Fruit fly (Drosophila melanogaster) whole organism, embryonic: ENCODE measurements around the gene BtbVII.

Experiments used
- Atf3 ChIP-seq: fragments of 200-800 bp; sonication (Bioruptor generic); optimal IDR thresholded peaks from 3 replicates; lab custom pipeline; 2016; ENCODE audit warnings: missing biosample characterization, missing genetic modification characterization
- CG12391 ChIP-seq: fragments of 200-800 bp; sonication (Bioruptor generic); optimal IDR thresholded peaks from 3 replicates; lab custom pipeline; 2018; ENCODE audit warnings: missing biosample characterization, mild to moderate bottlenecking, missing genetic modification characterization, moderate library complexity
- CG13894 ChIP-seq: fragments of 200-800 bp; sonication (Bioruptor generic); optimal IDR thresholded peaks from 3 replicates; lab custom pipeline; 2018; ENCODE audit warnings: missing biosample characterization, mild to moderate bottlenecking, missing genetic modification characterization, moderate library complexity
- CG15696 ChIP-seq: fragments of 200-800 bp; sonication (Bioruptor generic); optimal IDR thresholded peaks from 2 replicates; lab custom pipeline; 2019; ENCODE audit warnings: missing biosample characterization, mild to moderate bottlenecking, missing genetic modification characterization, moderate library complexity
- CG1602 ChIP-seq: fragments of 200-800 bp; sonication (Bioruptor generic); optimal IDR thresholded peaks from 3 replicates; lab custom pipeline; 2016; ENCODE audit warnings: missing biosample characterization, missing genetic modification characterization
- CG2129 ChIP-seq: fragments of 200-800 bp; sonication (Bioruptor generic); IDR thresholded peaks from 2 replicates; pipeline ENCODE4 v1.3.6; 2022; ENCODE audit warnings: missing biosample characterization, missing genetic modification characterization; ENCODE audit not compliant: partially characterized antibody
- CG32767 ChIP-seq: fragments of 200-800 bp; sonication (Bioruptor generic); IDR thresholded peaks from 2 replicates; pipeline ENCODE4 v1.3.6; 2022; ENCODE audit warnings: missing biosample characterization, missing genetic modification characterization
- CG34422 ChIP-seq: fragments of 200-800 bp; sonication (Bioruptor generic); IDR thresholded peaks from 3 replicates; pipeline ENCODE4 v1.3.6; 2022; ENCODE audit warnings: missing biosample characterization, missing genetic modification characterization
- CG8388 ChIP-seq: fragments of 200-800 bp; sonication (Bioruptor generic); optimal IDR thresholded peaks from 2 replicates; lab custom pipeline; 2019; ENCODE audit warnings: missing biosample characterization, mild to moderate bottlenecking, missing genetic modification characterization, moderate library complexity
- CG8478 ChIP-seq: fragments of >200 bp; optimal IDR thresholded peaks from 2 replicates; lab custom pipeline; 2018
- CG8944 ChIP-seq: fragments of 200-800 bp; sonication (Bioruptor generic); optimal IDR thresholded peaks from 3 replicates; lab custom pipeline; 2016; ENCODE audit warnings: missing biosample characterization, missing genetic modification characterization
- CG9817 ChIP-seq: fragments of 200-800 bp; sonication (Bioruptor generic); optimal IDR thresholded peaks from 2 replicates; lab custom pipeline; 2018; ENCODE audit warnings: missing biosample characterization, mild to moderate bottlenecking, missing genetic modification characterization, moderate library complexity
- CTCF ChIP-seq: fragments of 200-800 bp; sonication (Bioruptor generic); optimal IDR thresholded peaks from 2 replicates; lab custom pipeline; 2017; ENCODE audit warnings: missing biosample characterization, mild to moderate bottlenecking, missing genetic modification characterization, moderate library complexity
- Chrac-16 ChIP-seq: fragments of 200-800 bp; sonication (Bioruptor generic); optimal IDR thresholded peaks from 3 replicates; lab custom pipeline; 2016; ENCODE audit warnings: missing biosample characterization, missing genetic modification characterization
- D19A ChIP-seq: fragments of 200-800 bp; optimal IDR thresholded peaks from 3 replicates; lab custom pipeline; 2019; ENCODE audit warnings: missing biosample characterization, mild to moderate bottlenecking, missing genetic modification characterization, moderate library complexity
- Dref ChIP-seq: fragments of 200-800 bp; sonication (Bioruptor generic); IDR thresholded peaks from 2 replicates; pipeline ENCODE4 v1.3.6; 2022; ENCODE audit warnings: missing biosample characterization, missing genetic modification characterization
- Hsf ChIP-seq: fragments of 200-800 bp; sonication (Bioruptor generic); optimal IDR thresholded peaks from 3 replicates; lab custom pipeline; 2016; ENCODE audit warnings: missing biosample characterization, missing genetic modification characterization
- NC2α ChIP-seq: fragments of 200-800 bp; sonication (Bioruptor generic); optimal IDR thresholded peaks from 2 replicates; lab custom pipeline; 2016; ENCODE audit warnings: missing biosample characterization, missing genetic modification characterization
- Oli ChIP-seq: fragments of 200-800 bp; sonication (Bioruptor generic); optimal IDR thresholded peaks from 2 replicates; lab custom pipeline; 2018; ENCODE audit warnings: missing biosample characterization, mild to moderate bottlenecking, missing genetic modification characterization, moderate library complexity
- Ptx1 ChIP-seq: fragments of 200-800 bp; sonication (Bioruptor generic); IDR thresholded peaks from 2 replicates; pipeline ENCODE4 v1.3.6; 2022; ENCODE audit warnings: missing biosample characterization, missing genetic modification characterization
- Rfx ChIP-seq: fragments of 200-800 bp; sonication (Bioruptor generic); IDR thresholded peaks from 2 replicates; pipeline ENCODE4 v1.3.6; 2022; ENCODE audit warnings: missing biosample characterization, missing genetic modification characterization
- Spps ChIP-seq: fragments of 200-800 bp; sonication (Bioruptor generic); optimal IDR thresholded peaks from 2 replicates; lab custom pipeline; 2018; ENCODE audit warnings: missing biosample characterization, mild to moderate bottlenecking, missing genetic modification characterization
- Sry-δ ChIP-seq: fragments of 200-800 bp; sonication (Bioruptor generic); optimal IDR thresholded peaks from 2 replicates; lab custom pipeline; 2016; ENCODE audit warnings: missing biosample characterization, missing genetic modification characterization
- TFAM ChIP-seq: fragments of 200-800 bp; sonication (Bioruptor generic); optimal IDR thresholded peaks from 2 replicates; lab custom pipeline; 2017; ENCODE audit warnings: missing biosample characterization, missing genetic modification characterization, inconsistent platforms
- Xrp1 ChIP-seq: fragments of 200-800 bp; sonication (Bioruptor generic); IDR thresholded peaks from 2 replicates; pipeline ENCODE4 v1.3.6; 2022; ENCODE audit warnings: missing biosample characterization, missing genetic modification characterization
- amos ChIP-seq: fragments of 200-800 bp; sonication (Bioruptor generic); IDR thresholded peaks from 2 replicates; pipeline ENCODE4 v1.3.6; 2022; ENCODE audit warnings: missing biosample characterization, missing genetic modification characterization; ENCODE audit not compliant: partially characterized antibody
- bowl ChIP-seq: fragments of 200-800 bp; sonication (Bioruptor generic); IDR thresholded peaks from 2 replicates; pipeline ENCODE4 v1.3.6; 2022; ENCODE audit warnings: missing biosample characterization, missing genetic modification characterization
- br ChIP-seq: fragments of >200 bp; optimal IDR thresholded peaks from 2 replicates; lab custom pipeline; 2017
- cad ChIP-seq: fragments of >200 bp; optimal IDR thresholded peaks from 2 replicates; lab custom pipeline; 2017; ENCODE audit warnings: missing biosample characterization, missing genetic modification characterization
- chif ChIP-seq, 2 experiments: fragments of 200-800 bp; sonication (Bioruptor generic); optimal IDR thresholded peaks; 3 replicates each; lab custom pipeline; 2016; ENCODE audit warnings: missing biosample characterization in 2 of 2, missing genetic modification characterization in 2 of 2
- croc ChIP-seq: fragments of 200-800 bp; sonication (Bioruptor generic); conservative IDR thresholded peaks from 3 replicates; pipeline ENCODE4 v1.3.6; 2022; ENCODE audit warnings: missing biosample characterization, missing genetic modification characterization
- dan ChIP-seq: fragments of 200-800 bp; sonication (Bioruptor generic); IDR thresholded peaks from 2 replicates; pipeline ENCODE4 v1.3.6; 2022; ENCODE audit warnings: missing biosample characterization, missing genetic modification characterization
- dysf ChIP-seq: fragments of 200-800 bp; sonication (Bioruptor generic); IDR thresholded peaks from 3 replicates; pipeline ENCODE4 v1.3.6; 2022; ENCODE audit warnings: missing biosample characterization, missing genetic modification characterization
- ems ChIP-seq: fragments of 200-800 bp; sonication (Bioruptor generic); optimal IDR thresholded peaks from 3 replicates; lab custom pipeline; 2016; ENCODE audit warnings: missing biosample characterization, missing genetic modification characterization
- eyg ChIP-seq: fragments of 200-800 bp; sonication (Bioruptor generic); optimal IDR thresholded peaks from 3 replicates; lab custom pipeline; 2016; ENCODE audit warnings: missing biosample characterization, missing genetic modification characterization
- gcm2 ChIP-seq: fragments of 200-800 bp; sonication (Bioruptor generic); optimal IDR thresholded peaks from 2 replicates; lab custom pipeline; 2016; ENCODE audit warnings: missing biosample characterization, missing genetic modification characterization
- gsb ChIP-seq: fragments of 200-800 bp; sonication (Bioruptor generic); IDR thresholded peaks from 2 replicates; pipeline ENCODE4 v1.3.6; 2022; ENCODE audit warnings: missing biosample characterization, missing genetic modification characterization
- gsb-n ChIP-seq: fragments of 200-800 bp; sonication (Bioruptor generic); optimal IDR thresholded peaks from 3 replicates; lab custom pipeline; 2018; ENCODE audit warnings: missing biosample characterization, mild to moderate bottlenecking, missing genetic modification characterization
- ham ChIP-seq: fragments of 200-800 bp; sonication (Bioruptor generic); IDR thresholded peaks from 2 replicates; pipeline ENCODE4 v1.3.6; 2022; ENCODE audit warnings: missing biosample characterization, missing genetic modification characterization
- ken ChIP-seq: fragments of 200-800 bp; sonication (Bioruptor generic); IDR thresholded peaks from 3 replicates; pipeline ENCODE4 v1.3.6; 2022; ENCODE audit warnings: missing biosample characterization, missing genetic modification characterization
- kni ChIP-seq: fragments of 200-800 bp; sonication (Bioruptor generic); optimal IDR thresholded peaks from 3 replicates; lab custom pipeline; 2017; ENCODE audit warnings: mild to moderate bottlenecking, missing biosample characterization, missing genetic modification reagents, missing genetic modification characterization
- lbe ChIP-seq: fragments of 200-800 bp; sonication (Bioruptor generic); optimal IDR thresholded peaks from 2 replicates; lab custom pipeline; 2016; ENCODE audit warnings: missing biosample characterization, mild to moderate bottlenecking, missing genetic modification characterization
- mirr ChIP-seq: fragments of 200-800 bp; sonication (Bioruptor generic); optimal IDR thresholded peaks from 3 replicates; lab custom pipeline; 2018; ENCODE audit warnings: missing biosample characterization, mild to moderate bottlenecking, missing genetic modification characterization
- prd ChIP-seq, 3 experiments: fragments of >200 bp in 2 of 3; fragments of 200-800 bp in 1 of 3; sonication (Bioruptor generic) in 1 of 3; optimal IDR thresholded peaks in 2 of 3; IDR thresholded peaks in 1 of 3; 2 replicates in 2 of 3; 3 replicates in 1 of 3; pipeline versions ENCODE4 v1.3.6 to Lab custom; 2017 to 2022; ENCODE audit warnings: missing biosample characterization in 1 of 3, missing genetic modification characterization in 1 of 3
- shn ChIP-seq: fragments of 200-800 bp; sonication (Bioruptor generic); optimal IDR thresholded peaks from 3 replicates; lab custom pipeline; 2016; ENCODE audit warnings: missing biosample characterization, missing genetic modification characterization
- sug ChIP-seq: fragments of 200-800 bp; optimal IDR thresholded peaks from 2 replicates; lab custom pipeline; 2019; ENCODE audit warnings: missing biosample characterization, mild to moderate bottlenecking, missing genetic modification characterization, moderate library complexity
- trem ChIP-seq: fragments of 200-800 bp; optimal IDR thresholded peaks from 3 replicates; lab custom pipeline; 2019; ENCODE audit warnings: missing biosample characterization, mild to moderate bottlenecking, missing genetic modification characterization, moderate library complexity
- tup ChIP-seq: fragments of 200-800 bp; sonication (Bioruptor generic); optimal IDR thresholded peaks from 2 replicates; lab custom pipeline; 2016; ENCODE audit warnings: missing biosample characterization, mild to moderate bottlenecking, missing genetic modification characterization, moderate library complexity
- tx ChIP-seq: fragments of 200-800 bp; sonication (Bioruptor generic); optimal IDR thresholded peaks from 2 replicates; lab custom pipeline; 2016; ENCODE audit warnings: missing biosample characterization, missing genetic modification characterization
- z ChIP-seq: fragments of 200-800 bp; sonication (Bioruptor generic); IDR thresholded peaks from 3 replicates; pipeline ENCODE4 v1.3.6; 2022; ENCODE audit warnings: missing biosample characterization, missing genetic modification characterization
- zen2 ChIP-seq: fragments of 200-800 bp; sonication (Bioruptor generic); IDR thresholded peaks from 3 replicates; pipeline ENCODE4 v1.3.6; 2022; ENCODE audit warnings: missing biosample characterization, missing genetic modification characterization; ENCODE audit not compliant: partially characterized antibody
- zfh2 ChIP-seq: fragments of 200-800 bp; sonication (Bioruptor generic); optimal IDR thresholded peaks from 2 replicates; lab custom pipeline; 2016; ENCODE audit warnings: missing biosample characterization, missing genetic modification characterization

The BtbVII gene

DNA sequence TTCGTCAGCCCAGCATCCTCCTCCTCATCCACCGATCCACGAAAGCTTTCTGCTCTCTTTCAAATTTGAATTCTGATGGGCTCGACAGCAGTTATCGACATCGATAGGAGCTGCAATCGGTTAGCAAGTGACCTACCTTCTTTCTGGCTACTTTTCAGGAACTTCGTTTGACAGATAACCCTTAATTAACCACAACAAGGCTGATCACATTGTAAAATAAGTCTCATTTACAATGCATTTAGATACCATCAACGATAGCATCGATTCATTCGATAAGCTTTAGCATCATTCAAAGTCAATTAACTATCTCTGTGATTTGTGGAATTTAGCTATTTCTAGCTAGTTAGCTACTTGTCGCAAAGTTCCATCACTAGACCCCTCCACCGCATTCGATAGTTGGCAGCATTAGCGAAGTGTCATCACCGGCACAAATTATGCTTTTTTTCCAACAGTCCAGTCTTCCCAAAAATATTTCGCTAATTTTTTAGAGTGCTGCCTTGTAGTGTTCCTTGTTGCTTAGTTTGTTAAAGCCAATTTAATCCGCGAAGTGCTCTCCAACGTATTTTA is 30.2 kb downstream of the BtbVII start, which contains the start of the genes MnM and Girdin (continued):
- TF ChIP-seq TFAM (GFP tag; lab: Kevin White, UChicago) (no peak), prd (optimal IDR thresholded peaks at IDR 0.05; lab: Kevin White, UChicago) (no peak), prd (GFP tag; IDR thresholded peaks at IDR 0.05; lab: Robert Waterston, UW) (peak; percentile 53; the same call in 1 of the 3 replicates), dysf (GFP tag; lab: Robert Waterston, UW) (peak; percentile 64; the same call in 2 of the 3 replicates), ems (GFP tag; lab: Kevin White, UChicago) (peak; percentile 50), br (no peak), zfh2 (GFP tag; lab: Kevin White, UChicago) (peak; percentile 91), sug (tag; lab: Kevin White, UChicago) (no peak), tx (GFP tag; lab: Kevin White, UChicago) (peak; percentile 74), cad (GFP tag; lab: Kevin White, UChicago) (no peak), NC2α (GFP tag; lab: Kevin White, UChicago) (no peak), kni (GFP tag; lab: Kevin White, UChicago) (no peak), CG8478 (lab: Kevin White, UChicago) (no peak), CG15696 (tag; lab: Kevin White, UChicago) (peak; percentile 41), trem (peak; percentile 91), CG32767 (GFP tag; lab: Robert Waterston, UW) (no peak), CG13894 (tag; lab: Kevin White, UChicago) (no peak), tup (GFP tag; lab: Kevin White, UChicago) (no peak), Spps (tag; lab: Kevin White, UChicago) (no peak), mirr (GFP tag; lab: Kevin White, UChicago) (no peak), Hsf (GFP tag; lab: Kevin White, UChicago) (peak; percentile 77), croc (no peak), CG12391 (tag; lab: Kevin White, UChicago) (peak; percentile 75), gsb-n (peak; percentile 78), lbe (no peak), eyg (GFP tag; lab: Kevin White, UChicago) (no peak), Ptx1 (GFP tag; lab: Robert Waterston, UW) (no peak), Chrac-16 (GFP tag; lab: Kevin White, UChicago) (peak; percentile 61), bowl (GFP tag; lab: Robert Waterston, UW) (no peak), Atf3 (GFP tag; lab: Kevin White, UChicago) (peak; percentile 54), CG34422 (GFP tag; lab: Robert Waterston, UW) (no peak), z (GFP tag; lab: Robert Waterston, UW) (no peak), amos (peak; percentile 79), ham (GFP tag; lab: Robert Waterston, UW) (no peak), CG2129 (GFP tag; lab: Robert Waterston, UW) (peak; percentile 41), CTCF (no peak), CG1602 (GFP tag; lab: Kevin White, UChicago) (peak; percentile 32), zen2 (no peak; the same call in 2 of the 3 replicates), Dref (GFP tag; lab: Robert Waterston, UW) (peak; percentile 68), Rfx (peak; percentile 75), gsb (GFP tag; lab: Robert Waterston, UW) (no peak), Xrp1 (GFP tag; lab: Robert Waterston, UW) (peak; percentile 41; the same call in 1 of the 2 replicates), CG9817 (tag; lab: Kevin White, UChicago) (peak; percentile 67), Sry-δ (GFP tag; lab: Kevin White, UChicago) (peak; percentile 100), CG8944 (GFP tag; lab: Kevin White, UChicago) (peak; percentile 66), D19A (no peak), shn (GFP tag; lab: Kevin White, UChicago) (peak; percentile 87), ken (0 out of 3 replicates have a peak, but pooled peaks have one; percentile 31), gcm2 (GFP tag; lab: Kevin White, UChicago) (no peak), Oli (peak; percentile 27), dan (GFP tag; lab: Robert Waterston, UW) (no peak), CG8388 (GFP tag; lab: Kevin White, UChicago) (no peak), chif (GFP tag; optimal IDR thresholded peaks at IDR 0.05; lab: Kevin White, UChicago) (peak; percentile 37 to 74)
